Fruit fly (Drosophila melanogaster) whole organism, embryonic: Measurements from ENCODE around the gene CG14820.

ENCODE experiments used
- Atf-2 ChIP-seq: fragments of 200-800 bp; sonication (Bioruptor generic); optimal IDR thresholded peaks from 2 replicates; lab custom pipeline; 2016; ENCODE audit warnings: missing biosample characterization, missing genetic modification characterization
- Atf3 ChIP-seq: fragments of 200-800 bp; sonication (Bioruptor generic); optimal IDR thresholded peaks from 3 replicates; lab custom pipeline; 2016; ENCODE audit warnings: missing biosample characterization, missing genetic modification characterization
- CG11093 ChIP-seq: fragments of 200-800 bp; sonication (Bioruptor generic); IDR thresholded peaks from 3 replicates; pipeline ENCODE4 v1.3.6; 2022; ENCODE audit warnings: missing biosample characterization, missing genetic modification characterization
- CG12236 ChIP-seq: fragments of 200-800 bp; sonication (Bioruptor generic); optimal IDR thresholded peaks from 2 replicates; lab custom pipeline; 2016; ENCODE audit warnings: missing biosample characterization, missing genetic modification characterization
- CG14965 ChIP-seq: fragments of 200-800 bp; sonication (Bioruptor generic); optimal IDR thresholded peaks from 2 replicates; lab custom pipeline; 2016; ENCODE audit warnings: missing biosample characterization, missing genetic modification characterization, borderline replicate concordance
- CG15479 ChIP-seq: fragments of 200-800 bp; sonication (Bioruptor generic); optimal IDR thresholded peaks from 3 replicates; lab custom pipeline; 2019; ENCODE audit warnings: missing biosample characterization, mild to moderate bottlenecking, missing genetic modification characterization, moderate library complexity
- CG2202 ChIP-seq: fragments of 200-800 bp; sonication (Bioruptor generic); optimal IDR thresholded peaks from 2 replicates; lab custom pipeline; 2018; ENCODE audit warnings: missing biosample characterization, mild to moderate bottlenecking, missing genetic modification characterization
- CG33213 ChIP-seq: fragments of 200-800 bp; sonication (Bioruptor generic); optimal IDR thresholded peaks from 3 replicates; lab custom pipeline; 2016; ENCODE audit warnings: missing biosample characterization, missing genetic modification characterization
- CG3726 ChIP-seq: fragments of 200-800 bp; sonication (Bioruptor generic); IDR thresholded peaks from 3 replicates; pipeline ENCODE4, ENCODE4 v1.3.6; 2022; ENCODE audit warnings: missing biosample characterization, missing genetic modification characterization
- CG3847 ChIP-seq: fragments of 200-800 bp; sonication (Bioruptor generic); IDR thresholded peaks from 2 replicates; pipeline ENCODE4 v1.3.6; 2022; ENCODE audit warnings: missing biosample characterization, missing genetic modification characterization
- CG42726 ChIP-seq: fragments of 200-800 bp; sonication (Bioruptor generic); IDR thresholded peaks from 2 replicates; pipeline ENCODE4 v1.3.6; 2022; ENCODE audit warnings: missing biosample characterization, missing genetic modification characterization; ENCODE audit not compliant: partially characterized antibody
- CG4360 ChIP-seq: fragments of 200-800 bp; sonication (Bioruptor generic); IDR thresholded peaks from 2 replicates; pipeline ENCODE4 v1.3.6; 2022; ENCODE audit warnings: missing biosample characterization, missing genetic modification characterization
- CG5953 ChIP-seq: fragments of 200-800 bp; sonication (Bioruptor generic); IDR thresholded peaks from 2 replicates; pipeline ENCODE4 v1.3.6; 2022; ENCODE audit warnings: missing biosample characterization, missing genetic modification characterization
- CG6689 ChIP-seq: fragments of 200-800 bp; sonication (Bioruptor generic); IDR thresholded peaks from 2 replicates; pipeline ENCODE4 v1.3.6; 2022; ENCODE audit warnings: missing biosample characterization, missing genetic modification characterization
- CG9215 ChIP-seq: fragments of 200-800 bp; sonication (Bioruptor generic); IDR thresholded peaks from 2 replicates; pipeline ENCODE4 v1.3.6; 2022; ENCODE audit warnings: missing biosample characterization, missing genetic modification characterization
- CG9817 ChIP-seq: fragments of 200-800 bp; sonication (Bioruptor generic); optimal IDR thresholded peaks from 2 replicates; lab custom pipeline; 2018; ENCODE audit warnings: missing biosample characterization, mild to moderate bottlenecking, missing genetic modification characterization, moderate library complexity
- CoRest ChIP-seq: fragments of 200-800 bp; sonication (Bioruptor generic); optimal IDR thresholded peaks from 3 replicates; lab custom pipeline; 2018; ENCODE audit warnings: missing biosample characterization, mild to moderate bottlenecking, missing genetic modification characterization, moderate library complexity
- D19A ChIP-seq: fragments of 200-800 bp; optimal IDR thresholded peaks from 3 replicates; lab custom pipeline; 2019; ENCODE audit warnings: missing biosample characterization, mild to moderate bottlenecking, missing genetic modification characterization, moderate library complexity
- Dip2 ChIP-seq: fragments of 200-800 bp; sonication (Bioruptor generic); IDR thresholded peaks from 2 replicates; pipeline ENCODE4 v1.3.6; 2022; ENCODE audit warnings: missing biosample characterization, missing genetic modification characterization
- Dll ChIP-seq: fragments of 200-800 bp; sonication (Bioruptor generic); IDR thresholded peaks from 4 replicates; pipeline ENCODE4 v1.3.6; 2022; ENCODE audit warnings: missing biosample characterization, missing genetic modification characterization; ENCODE audit not compliant: partially characterized antibody
- Ets97D ChIP-seq: fragments of 200-800 bp; sonication (Bioruptor generic); optimal IDR thresholded peaks from 3 replicates; lab custom pipeline; 2016; ENCODE audit warnings: missing biosample characterization, missing genetic modification characterization
- Gug ChIP-seq: fragments of 200-800 bp; sonication (Bioruptor generic); IDR thresholded peaks from 4 replicates; pipeline ENCODE4 v1.3.6; 2022; ENCODE audit warnings: missing biosample characterization, missing genetic modification characterization
- HmgD ChIP-seq: fragments of 200-800 bp; sonication (Bioruptor generic); optimal IDR thresholded peaks from 3 replicates; lab custom pipeline; 2016; ENCODE audit warnings: missing biosample characterization, missing genetic modification characterization
- Hmx ChIP-seq: fragments of 200-800 bp; sonication (Bioruptor generic); optimal IDR thresholded peaks from 2 replicates; lab custom pipeline; 2016; ENCODE audit warnings: missing biosample characterization, missing genetic modification characterization
- MESR4 ChIP-seq: fragments of 200-800 bp; sonication (Bioruptor generic); optimal IDR thresholded peaks from 2 replicates; lab custom pipeline; 2018; ENCODE audit warnings: missing biosample characterization, mild to moderate bottlenecking, missing genetic modification characterization, moderate library complexity
- Mrtf ChIP-seq: fragments of 200-800 bp; sonication (Bioruptor generic); IDR thresholded peaks from 3 replicates; pipeline ENCODE4 v1.3.6; 2022; ENCODE audit warnings: missing biosample characterization, missing genetic modification characterization
- Ravus ChIP-seq: fragments of 200-800 bp; sonication (Bioruptor generic); IDR thresholded peaks from 2 replicates; pipeline ENCODE4 v1.3.6; 2022; ENCODE audit warnings: missing biosample characterization, missing genetic modification characterization
- Rfx ChIP-seq: fragments of 200-800 bp; sonication (Bioruptor generic); IDR thresholded peaks from 2 replicates; pipeline ENCODE4 v1.3.6; 2022; ENCODE audit warnings: missing biosample characterization, missing genetic modification characterization
- Sox102F ChIP-seq: fragments of 200-800 bp; sonication (Bioruptor generic); optimal IDR thresholded peaks from 2 replicates; lab custom pipeline; 2018; ENCODE audit warnings: missing biosample characterization, mild to moderate bottlenecking, missing genetic modification characterization, moderate library complexity
- Ssrp ChIP-seq: fragments of 200-800 bp; sonication (Bioruptor generic); optimal IDR thresholded peaks from 2 replicates; lab custom pipeline; 2018; ENCODE audit warnings: missing biosample characterization, mild to moderate bottlenecking, missing genetic modification characterization, moderate library complexity
- ato ChIP-seq: fragments of 200-800 bp; sonication (Bioruptor generic); IDR thresholded peaks from 2 replicates; pipeline ENCODE4 v1.3.6; 2022; ENCODE audit warnings: missing biosample characterization, missing genetic modification characterization; ENCODE audit not compliant: partially characterized antibody
- bsh ChIP-seq, 2 experiments: fragments of 200-800 bp; sonication (Bioruptor generic); optimal IDR thresholded peaks; 2 replicates each; lab custom pipeline; 2017 to 2018; ENCODE audit warnings: mild to moderate bottlenecking in 2 of 2, missing biosample characterization in 2 of 2, missing genetic modification characterization in 2 of 2, moderate library complexity in 1 of 2
- cg ChIP-seq: fragments of 200-800 bp; sonication (Bioruptor generic); optimal IDR thresholded peaks from 3 replicates; lab custom pipeline; 2019; ENCODE audit warnings: missing biosample characterization, mild to moderate bottlenecking, missing genetic modification characterization, moderate library complexity
- chm ChIP-seq: fragments of 200-800 bp; sonication (Bioruptor generic); IDR thresholded peaks from 2 replicates; pipeline ENCODE4 v1.3.6; 2022; ENCODE audit warnings: missing biosample characterization, missing genetic modification characterization
- dm ChIP-seq: fragments of 200-800 bp; sonication (Bioruptor generic); optimal IDR thresholded peaks from 3 replicates; lab custom pipeline; 2016; ENCODE audit warnings: missing biosample characterization, missing genetic modification characterization
- ems ChIP-seq: fragments of 200-800 bp; sonication (Bioruptor generic); optimal IDR thresholded peaks from 3 replicates; lab custom pipeline; 2016; ENCODE audit warnings: missing biosample characterization, missing genetic modification characterization
- gfzf ChIP-seq: fragments of 200-800 bp; sonication (Bioruptor generic); optimal IDR thresholded peaks from 2 replicates; lab custom pipeline; 2016; ENCODE audit warnings: missing biosample characterization, mild to moderate bottlenecking, missing genetic modification characterization, moderate library complexity
- gsb-n ChIP-seq: fragments of 200-800 bp; sonication (Bioruptor generic); optimal IDR thresholded peaks from 3 replicates; lab custom pipeline; 2018; ENCODE audit warnings: missing biosample characterization, mild to moderate bottlenecking, missing genetic modification characterization
- her ChIP-seq: fragments of 200-800 bp; sonication (Bioruptor generic); optimal IDR thresholded peaks from 2 replicates; lab custom pipeline; 2016; ENCODE audit warnings: missing biosample characterization, missing genetic modification characterization
- lmd ChIP-seq: fragments of 200-800 bp; sonication (Bioruptor generic); IDR thresholded peaks from 2 replicates; pipeline ENCODE4 v1.3.6; 2022; ENCODE audit warnings: missing biosample characterization, missing genetic modification characterization
- mirr ChIP-seq: fragments of 200-800 bp; sonication (Bioruptor generic); optimal IDR thresholded peaks from 3 replicates; lab custom pipeline; 2018; ENCODE audit warnings: missing biosample characterization, mild to moderate bottlenecking, missing genetic modification characterization
- pfk ChIP-seq: fragments of 200-800 bp; sonication (Bioruptor generic); optimal IDR thresholded peaks from 2 replicates; lab custom pipeline; 2018; ENCODE audit warnings: missing biosample characterization, mild to moderate bottlenecking, missing genetic modification characterization, moderate library complexity
- pita ChIP-seq: fragments of 200-800 bp; sonication (Bioruptor generic); optimal IDR thresholded peaks from 2 replicates; lab custom pipeline; 2017; ENCODE audit warnings: missing biosample characterization, mild to moderate bottlenecking, missing genetic modification characterization
- ro ChIP-seq: fragments of 200-800 bp; sonication (Bioruptor generic); IDR thresholded peaks from 2 replicates; pipeline ENCODE4 v1.3.6; 2022; ENCODE audit warnings: missing biosample characterization, missing genetic modification characterization
- sc ChIP-seq, 3 experiments: fragments of >200 bp in 2 of 3; fragments of 200-800 bp in 1 of 3; sonication (Bioruptor generic) in 1 of 3; optimal IDR thresholded peaks; 2 replicates in 2 of 3; 3 replicates in 1 of 3; lab custom pipeline; 2017; ENCODE audit warnings: mild to moderate bottlenecking in 1 of 3, missing biosample characterization in 1 of 3, missing genetic modification characterization in 1 of 3, missing genetic modification reagents in 1 of 3
- slou ChIP-seq: fragments of 200-800 bp; sonication (Bioruptor generic); optimal IDR thresholded peaks from 3 replicates; lab custom pipeline; 2016; ENCODE audit warnings: missing biosample characterization, missing genetic modification characterization
- sna ChIP-seq: fragments of 200-800 bp; sonication (Bioruptor generic); IDR thresholded peaks from 2 replicates; pipeline ENCODE4 v1.3.6; 2022; ENCODE audit warnings: missing biosample characterization, missing genetic modification characterization; ENCODE audit not compliant: partially characterized antibody
- unc-4 ChIP-seq: fragments of 200-800 bp; sonication (Bioruptor generic); IDR thresholded peaks from 2 replicates; pipeline ENCODE4 v1.3.6; 2022; ENCODE audit warnings: missing biosample characterization, missing genetic modification characterization; ENCODE audit not compliant: partially characterized antibody
- usp ChIP-seq: fragments of >200 bp; optimal IDR thresholded peaks from 2 replicates; lab custom pipeline; 2017; ENCODE audit warnings: missing biosample characterization, missing genetic modification characterization
- z ChIP-seq: fragments of 200-800 bp; sonication (Bioruptor generic); IDR thresholded peaks from 3 replicates; pipeline ENCODE4 v1.3.6; 2022; ENCODE audit warnings: missing biosample characterization, missing genetic modification characterization

CG14820 gene

dm6 chr3L:6885666-6886335, 46.9 kb upstream of the CG14820 start (continued):
- peak; percentile 35 for TF ChIP-seq Sox102F (GFP tag; lab: Kevin White, UChicago)
- no peak for TF ChIP-seq Gug (GFP tag; lab: Robert Waterston, UW)
- TF ChIP-seq lmd (GFP tag; lab: Robert Waterston, UW), result no peak
- no peak for TF ChIP-seq sna (GFP tag; lab: Robert Waterston, UW)
- TF ChIP-seq Atf-2 (GFP tag; lab: Kevin White, UChicago), result no peak
- TF ChIP-seq Ravus (GFP tag; lab: Robert Waterston, UW), result no peak
- no peak for TF ChIP-seq CG11093 (GFP tag; lab: Robert Waterston, UW)
- TF ChIP-seq CG6689 (GFP tag; lab: Robert Waterston, UW), result 0 out of 2 replicates have a peak, but pooled peaks have one; percentile 30
- TF ChIP-seq CG2202, result peak; percentile 18
- TF ChIP-seq CG9215 (GFP tag; lab: Robert Waterston, UW), result no peak
- no peak for TF ChIP-seq ems (GFP tag; lab: Kevin White, UChicago)
- TF ChIP-seq gsb-n (tag; lab: Kevin White, UChicago), result peak; percentile 49
- TF ChIP-seq CG15479, result no peak
- TF ChIP-seq CG42726 (GFP tag; lab: Robert Waterston, UW), result no peak
- no peak for TF ChIP-seq pita (GFP tag; lab: Kevin White, UChicago)
- TF ChIP-seq CG12236, result no peak
- TF ChIP-seq CG5953 (GFP tag; lab: Robert Waterston, UW), result no peak
- no peak for TF ChIP-seq Rfx (GFP tag; lab: Robert Waterston, UW)
- no peak for TF ChIP-seq CG14965 (GFP tag; lab: Kevin White, UChicago)
- no peak for TF ChIP-seq CG9817 (tag; lab: Kevin White, UChicago)
- TF ChIP-seq Ssrp (tag; lab: Kevin White, UChicago), result peak; percentile 56
- TF ChIP-seq slou, result no peak
- TF ChIP-seq Mrtf (GFP tag; lab: Robert Waterston, UW), result no peak
- no peak for TF ChIP-seq Hmx (GFP tag; lab: Kevin White, UChicago)
- TF ChIP-seq gfzf (GFP tag; lab: Kevin White, UChicago), result no peak
- TF ChIP-seq Dip2 (GFP tag; lab: Robert Waterston, UW), result no peak
- TF ChIP-seq cg (GFP tag; lab: Kevin White, UChicago), result no peak
- no peak for TF ChIP-seq ato (GFP tag; lab: Robert Waterston, UW)
- TF ChIP-seq CG3726 (GFP tag; lab: Robert Waterston, UW), result no peak
- no peak for TF ChIP-seq Atf3 (GFP tag; lab: Kevin White, UChicago)
- no peak for TF ChIP-seq dm (GFP tag; lab: Kevin White, UChicago)
- TF ChIP-seq D19A (tag; lab: Kevin White, UChicago), result peak; percentile 64
- no peak for TF ChIP-seq MESR4 (GFP tag; lab: Kevin White, UChicago)
- TF ChIP-seq mirr (GFP tag; lab: Kevin White, UChicago), result no peak
- TF ChIP-seq bsh (GFP tag; optimal IDR thresholded peaks at IDR 0.05; lab: Kevin White, UChicago), result peak in 1 of 2 experiments; percentile 39
- no peak for TF ChIP-seq sc (optimal IDR thresholded peaks at IDR 0.05; lab: Kevin White, UChicago)
- TF ChIP-seq sc (GFP tag; optimal IDR thresholded peaks at IDR 0.05; lab: Kevin White, UChicago), result peak; percentile 24
- no peak for TF ChIP-seq Ets97D (GFP tag; lab: Kevin White, UChicago)
- TF ChIP-seq unc-4 (GFP tag; lab: Robert Waterston, UW), result no peak
- no peak for TF ChIP-seq Dll (GFP tag; lab: Robert Waterston, UW)
- no peak for TF ChIP-seq pfk (GFP tag; lab: Kevin White, UChicago)
- no peak for TF ChIP-seq CG33213 (GFP tag; lab: Kevin White, UChicago)
- TF ChIP-seq CoRest (tag; lab: Kevin White, UChicago), result peak; percentile 52
- TF ChIP-seq ro (GFP tag; lab: Robert Waterston, UW), result no peak
- TF ChIP-seq HmgD (GFP tag; lab: Kevin White, UChicago), result no peak
- no peak for TF ChIP-seq her (GFP tag; lab: Kevin White, UChicago)
- no peak for TF ChIP-seq chm (GFP tag; lab: Robert Waterston, UW)
- no peak for TF ChIP-seq z
- no peak for TF ChIP-seq usp (GFP tag; lab: Kevin White, UChicago)
- no peak for TF ChIP-seq CG3847
- TF ChIP-seq CG4360, result peak; percentile 52
